Fruit fly (Drosophila melanogaster) whole organism, adult: Measurements from ENCODE around the gene faf.

Experiments used
- CG11617 ChIP-seq: fragments of 200-800 bp; sonication (Bioruptor generic); optimal IDR thresholded peaks from 2 replicates; lab custom pipeline; 2017; ENCODE audit warnings: mild to moderate bottlenecking, missing biosample characterization, missing genetic modification reagents, missing genetic modification characterization
- Clk ChIP-seq: fragments of 200-800 bp; sonication (Bioruptor generic); optimal IDR thresholded peaks from 2 replicates; lab custom pipeline; 2017; ENCODE audit warnings: missing biosample characterization, missing genetic modification characterization
- Crg-1 ChIP-seq: fragments of 200-800 bp; sonication (Bioruptor generic); optimal IDR thresholded peaks from 2 replicates; lab custom pipeline; 2016; ENCODE audit warnings: missing biosample characterization, missing genetic modification characterization
- toe ChIP-seq: fragments of 200-800 bp; sonication (Bioruptor generic); optimal IDR thresholded peaks from 2 replicates; lab custom pipeline; 2016; ENCODE audit warnings: missing biosample characterization, missing genetic modification characterization

DNA sequence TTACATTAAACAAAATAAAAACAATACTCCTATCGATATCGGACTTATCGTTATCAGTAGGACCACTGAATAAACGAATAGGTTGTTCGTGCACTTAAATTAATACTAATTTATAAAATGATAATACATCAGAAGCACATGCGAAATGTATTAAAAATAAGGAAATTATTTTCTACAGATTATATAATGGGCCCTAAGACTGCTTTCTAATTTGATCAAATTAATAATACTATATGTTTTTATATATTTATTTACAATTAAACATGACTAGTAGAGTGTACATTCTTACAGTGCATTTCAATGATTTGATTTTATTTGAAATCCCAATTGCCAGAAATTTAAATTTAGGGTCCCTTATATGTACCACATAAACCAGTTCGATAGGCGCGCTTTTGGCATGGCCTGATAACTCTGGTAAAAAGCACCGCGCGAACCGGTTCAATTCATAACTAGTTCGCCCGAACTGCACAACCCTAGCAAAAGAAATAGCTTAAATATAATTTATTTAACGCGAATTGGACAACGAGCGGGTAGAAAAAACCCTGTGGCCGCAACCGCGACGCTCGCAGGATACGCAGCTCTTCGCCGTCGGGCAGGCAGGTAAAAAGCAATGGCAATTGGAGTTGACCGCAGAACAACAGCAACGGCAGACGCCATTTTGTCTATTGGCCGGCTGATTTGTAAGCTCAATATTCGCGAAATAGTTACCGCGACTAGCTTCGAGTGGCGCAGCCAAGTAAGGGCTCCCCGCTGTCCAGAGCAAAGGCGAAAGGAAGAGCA lies at the start of gene faf, which contains the start of gene CG2126:
- peak; percentile 54 for TF ChIP-seq Clk (GFP tag; lab: Kevin White, UChicago)
- TF ChIP-seq toe (GFP tag; lab: Kevin White, UChicago) = no peak
- TF ChIP-seq CG11617 (GFP tag; lab: Kevin White, UChicago) = peak; percentile 83
- TF ChIP-seq Crg-1 (GFP tag; lab: Kevin White, UChicago) = peak; percentile 66
